Fruit fly (Drosophila melanogaster): ENCODE data around the gene Cox10.

The Cox10 gene

DNA sequence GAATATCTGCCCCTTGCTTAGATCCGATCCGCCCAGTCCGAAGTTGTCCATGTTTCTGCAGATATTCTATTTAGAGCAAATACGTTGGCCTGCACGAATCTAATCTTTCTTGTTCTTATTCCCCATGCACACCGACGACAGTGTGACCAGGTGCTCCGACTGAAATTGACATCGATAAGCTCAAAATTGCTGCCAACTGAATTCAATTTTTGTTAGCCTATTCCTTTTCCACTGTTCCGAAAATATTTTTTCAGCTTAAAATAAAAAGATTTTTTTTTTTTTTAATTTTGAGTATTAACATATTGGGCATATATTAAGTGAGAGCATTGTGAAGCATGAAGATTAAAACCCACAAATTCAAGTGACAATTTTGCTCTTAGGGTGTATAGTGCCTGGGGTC lies 27.5 kb upstream of the Cox10 start, which contains the start of gene nmd (continued):
- peak; percentile 64 for TF ChIP-seq YL-1 (GFP tag; optimal IDR thresholded peaks at IDR 0.05)
- peak; percentile 24 for TF ChIP-seq CoRest (tag; optimal IDR thresholded peaks at IDR 0.05)
- TF ChIP-seq CG17829 (tag; optimal IDR thresholded peaks at IDR 0.05): peak; percentile 13
- TF ChIP-seq Max (GFP tag; optimal IDR thresholded peaks at IDR 0.05): peak; percentile 51
- TF ChIP-seq MESR4 (GFP tag; optimal IDR thresholded peaks at IDR 0.05): peak; percentile 77
- peak; percentile 48 for TF ChIP-seq Ets97D (GFP tag; optimal IDR thresholded peaks at IDR 0.05)
- TF ChIP-seq NC2β (GFP tag; optimal IDR thresholded peaks at IDR 0.05): peak; percentile 16
- TF ChIP-seq p53 (GFP tag; optimal IDR thresholded peaks at IDR 0.05): peak; percentile 36
- peak; percentile 63 for TF ChIP-seq CG1603 (tag; optimal IDR thresholded peaks at IDR 0.05)
- peak; percentile 86 for TF ChIP-seq gfzf (GFP tag; optimal IDR thresholded peaks at IDR 0.05)
- TF ChIP-seq CG12391 (tag; optimal IDR thresholded peaks at IDR 0.05): peak; percentile 46
- peak; percentile 92 for TF ChIP-seq CG2116 (GFP tag; optimal IDR thresholded peaks at IDR 0.05)
- TF ChIP-seq CG8944 (GFP tag; optimal IDR thresholded peaks at IDR 0.05): no peak
- TF ChIP-seq HLHmδ (GFP tag; optimal IDR thresholded peaks at IDR 0.05): no peak
- TF ChIP-seq CG10654 (GFP tag; optimal IDR thresholded peaks at IDR 0.05): peak; percentile 3
- peak; percentile 23 for TF ChIP-seq CG15601 (tag; optimal IDR thresholded peaks at IDR 0.05)
- peak; percentile 73 for TF ChIP-seq CG8290 (GFP tag; optimal IDR thresholded peaks at IDR 0.05)
- peak in 1 of 2 experiments; percentile 22 for TF ChIP-seq CG8290 (tag; optimal IDR thresholded peaks at IDR 0.05)
- TF ChIP-seq CG3847 (GFP tag; IDR thresholded peaks at IDR 0.05): peak; percentile 72
- TF ChIP-seq lola (GFP tag; optimal IDR thresholded peaks at IDR 0.05): no peak
- no peak for TF ChIP-seq esg (GFP tag; conservative IDR thresholded peaks at IDR 0.05)
- no peak for TF ChIP-seq Kr (GFP tag; optimal IDR thresholded peaks at IDR 0.05)
- TF ChIP-seq Elba2 (GFP tag; optimal IDR thresholded peaks at IDR 0.05): peak; percentile 64
- TF ChIP-seq MBD-R2 (GFP tag; IDR thresholded peaks at IDR 0.05): peak; percentile 89
- TF ChIP-seq CG34376 (GFP tag; optimal IDR thresholded peaks at IDR 0.05): peak; percentile 43
- 0 out of 3 replicates have a peak, but pooled peaks have one; percentile 24 for TF ChIP-seq CG17361 (GFP tag; IDR thresholded peaks at IDR 0.05)
- TF ChIP-seq Nf-YC (tag; optimal IDR thresholded peaks at IDR 0.05): peak; percentile 31
- TF ChIP-seq CG2120 (GFP tag; optimal IDR thresholded peaks at IDR 0.05): peak; percentile 33
- TF ChIP-seq stwl (tag; optimal IDR thresholded peaks at IDR 0.05): peak; percentile 90
- TF ChIP-seq onecut (GFP tag; IDR thresholded peaks at IDR 0.05): peak; percentile 32; the same call in 1 of the 2 replicates
- TF ChIP-seq CG33213 (GFP tag; optimal IDR thresholded peaks at IDR 0.05): peak; percentile 49
- TF ChIP-seq cad (GFP tag; optimal IDR thresholded peaks at IDR 0.05): no peak
- no peak for TF ChIP-seq CG18011 (GFP tag; optimal IDR thresholded peaks at IDR 0.05)
- TF ChIP-seq pzg (GFP tag; optimal IDR thresholded peaks at IDR 0.05): peak; percentile 80
- TF ChIP-seq prd (optimal IDR thresholded peaks at IDR 0.05): no peak
- TF ChIP-seq prd (GFP tag; IDR thresholded peaks at IDR 0.05): peak; percentile 4; the same call in 1 of the 3 replicates
- peak; percentile 19; the same call in 1 of the 2 replicates for TF ChIP-seq Scr (GFP tag; IDR thresholded peaks at IDR 0.05; ENCODE audit: partially characterized antibody)
- peak in 1 of 2 experiments; percentile 3 for TF ChIP-seq chif (GFP tag; optimal IDR thresholded peaks at IDR 0.05)
- peak; percentile 21 for TF ChIP-seq CG30403 (GFP tag; optimal IDR thresholded peaks at IDR 0.05)
- no peak for TF ChIP-seq CG1647 (GFP tag; optimal IDR thresholded peaks at IDR 0.05)
- TF ChIP-seq cg (GFP tag; optimal IDR thresholded peaks at IDR 0.05): peak; percentile 4
- no peak for TF ChIP-seq croc (GFP tag; conservative IDR thresholded peaks at IDR 0.05)
- no peak for TF ChIP-seq mld (GFP tag; IDR thresholded peaks at IDR 0.05; ENCODE audit: partially characterized antibody)
- peak; percentile 17 for TF ChIP-seq sug (tag; optimal IDR thresholded peaks at IDR 0.05)
- TF ChIP-seq dm (GFP tag; optimal IDR thresholded peaks at IDR 0.05): peak; percentile 45
- TF ChIP-seq CG10321 (GFP tag; IDR thresholded peaks at IDR 0.05): 0 out of 2 replicates have a peak, but pooled peaks have one; percentile 21
- peak; percentile 95 for TF ChIP-seq pfk (GFP tag; optimal IDR thresholded peaks at IDR 0.05)
- TF ChIP-seq ato (GFP tag; IDR thresholded peaks at IDR 0.05; ENCODE audit: partially characterized antibody): no peak
- TF ChIP-seq CG9817 (tag; optimal IDR thresholded peaks at IDR 0.05): peak; percentile 16
- TF ChIP-seq pb (GFP tag; optimal IDR thresholded peaks at IDR 0.05): no peak

Data from whole organism, embryonic.